Fruit fly (Drosophila melanogaster): ENCODE data around the gene CG5953.

DNA sequence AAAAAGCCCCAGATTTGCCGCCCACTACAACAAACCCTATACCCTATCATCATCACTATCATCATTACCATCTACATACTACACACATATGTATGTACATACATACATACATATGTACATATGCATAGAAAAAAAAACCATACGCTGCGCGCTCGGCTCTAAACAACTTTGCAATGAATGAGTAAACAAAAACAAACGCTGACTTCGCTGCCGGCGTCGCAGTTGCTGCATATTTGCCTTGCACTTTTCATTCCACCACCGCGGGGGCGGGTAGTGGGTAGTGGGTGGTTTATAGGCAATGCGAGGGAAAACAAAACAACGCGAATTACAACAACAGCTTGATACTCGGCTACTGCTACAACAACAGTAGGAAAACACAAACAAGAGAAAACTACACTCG is 9.6 kb downstream of the CG5953 start:
- TF ChIP-seq CG8478 (optimal IDR thresholded peaks at IDR 0.05) (no peak), CTCF (optimal IDR thresholded peaks at IDR 0.05) (no peak)

Data from S2 (cell line).